Worm (Caenorhabditis elegans) whole organism, mixed stage, embryonic: ENCODE results near the gene chmp-7.

ENCODE experiments used
- M03D4.4 ChIP-seq: sonication (generic microtip); optimal IDR thresholded peaks from 2 replicates; lab custom pipeline; 2017; ENCODE audit warnings: mild to moderate bottlenecking, missing genetic modification characterization, missing compliant biosample characterization
- bed-3 ChIP-seq: fragments of 200-800 bp; sonication (Bioruptor generic); optimal IDR thresholded peaks from 3 replicates; lab custom pipeline; 2018; ENCODE audit warnings: mild to moderate bottlenecking, missing genetic modification characterization, moderate library complexity, missing compliant biosample characterization
- blmp-1 ChIP-seq: fragments of 150-350 bp; optimal IDR thresholded peaks from 2 replicates; lab custom pipeline; 2014; ENCODE audit warnings: missing biosample characterization, missing genetic modification characterization
- ceh-43 ChIP-seq: fragments of 200-800 bp; sonication (Bioruptor generic); optimal IDR thresholded peaks from 2 replicates; lab custom pipeline; 2018; ENCODE audit warnings: mild to moderate bottlenecking, missing genetic modification characterization, moderate library complexity, missing compliant biosample characterization
- ceh-83 ChIP-seq: fragments of 200-800 bp; sonication (Bioruptor generic); optimal IDR thresholded peaks from 2 replicates; lab custom pipeline; 2018; ENCODE audit warnings: mild to moderate bottlenecking, missing genetic modification characterization, missing compliant biosample characterization
- ces-1 ChIP-seq: fragments of 150-350 bp; optimal IDR thresholded peaks from 2 replicates; lab custom pipeline; 2014; ENCODE audit warnings: missing biosample characterization, missing genetic modification reagents, missing genetic modification characterization
- drap-1 ChIP-seq: fragments of 200-800 bp; sonication (Bioruptor generic); optimal IDR thresholded peaks from 3 replicates; lab custom pipeline; 2018; ENCODE audit warnings: mild to moderate bottlenecking, missing genetic modification characterization, missing compliant biosample characterization
- elt-1 ChIP-seq: sonication (generic microtip); optimal IDR thresholded peaks from 2 replicates; lab custom pipeline; 2017; ENCODE audit warnings: missing genetic modification characterization, mild to moderate bottlenecking, missing compliant biosample characterization, antibody characterized with exemption, moderate library complexity, borderline replicate concordance; ENCODE audit not compliant: insufficient read depth
- elt-3 ChIP-seq: fragments of 150-350 bp; optimal IDR thresholded peaks from 2 replicates; lab custom pipeline; 2014; ENCODE audit warnings: missing biosample characterization, missing genetic modification characterization
- ham-2 ChIP-seq: fragments of 200-800 bp; sonication (Bioruptor generic); optimal IDR thresholded peaks from 2 replicates; lab custom pipeline; 2018; ENCODE audit warnings: mild to moderate bottlenecking, missing genetic modification characterization, missing compliant biosample characterization
- hlh-1 ChIP-seq: fragments of 150-350 bp; optimal IDR thresholded peaks from 2 replicates; lab custom pipeline; 2014; ENCODE audit warnings: missing biosample characterization, missing genetic modification reagents, missing genetic modification characterization
- lin-13 ChIP-seq: fragments of 150-350 bp; optimal IDR thresholded peaks from 2 replicates; lab custom pipeline; 2014; ENCODE audit warnings: missing biosample characterization, missing genetic modification characterization
- lin-32 ChIP-seq: fragments of 200-800 bp; sonication (Bioruptor generic); optimal IDR thresholded peaks from 2 replicates; lab custom pipeline; 2018; ENCODE audit warnings: mild to moderate bottlenecking, missing genetic modification characterization, missing compliant biosample characterization
- lsy-2 ChIP-seq: fragments of 150-350 bp; optimal IDR thresholded peaks from 2 replicates; lab custom pipeline; 2014; ENCODE audit warnings: missing biosample characterization, missing genetic modification characterization
- mab-5 ChIP-seq: fragments of 150-350 bp; optimal IDR thresholded peaks from 2 replicates; lab custom pipeline; 2014; ENCODE audit warnings: missing biosample characterization, missing genetic modification characterization
- mep-1 ChIP-seq: fragments of 150-350 bp; optimal IDR thresholded peaks from 2 replicates; lab custom pipeline; 2017; ENCODE audit warnings: missing biosample characterization, missing genetic modification reagents, missing genetic modification characterization, inconsistent platforms
- mls-2 ChIP-seq: sonication (generic microtip); optimal IDR thresholded peaks from 2 replicates; lab custom pipeline; 2016; ENCODE audit warnings: mild to moderate bottlenecking, missing genetic modification characterization, moderate library complexity, missing compliant biosample characterization
- nhr-12 ChIP-seq: fragments of 150-350 bp; optimal IDR thresholded peaks from 2 replicates; lab custom pipeline; 2014; ENCODE audit warnings: missing biosample characterization, missing genetic modification characterization
- nhr-2 ChIP-seq: fragments of 150-350 bp; optimal IDR thresholded peaks from 2 replicates; lab custom pipeline; 2014; ENCODE audit warnings: missing biosample characterization, missing genetic modification characterization
- nhr-237 ChIP-seq: fragments of 150-350 bp; optimal IDR thresholded peaks from 2 replicates; lab custom pipeline; 2014; ENCODE audit warnings: missing biosample characterization, missing genetic modification characterization
- nhr-28 ChIP-seq: fragments of 150-350 bp; optimal IDR thresholded peaks from 2 replicates; lab custom pipeline; 2014; ENCODE audit warnings: missing biosample characterization, missing genetic modification characterization
- nhr-76 ChIP-seq: sonication (generic microtip); optimal IDR thresholded peaks from 2 replicates; lab custom pipeline; 2017; ENCODE audit warnings: missing biosample characterization, missing genetic modification characterization
- pha-4 ChIP-seq: fragments of 150-350 bp; optimal IDR thresholded peaks from 2 replicates; lab custom pipeline; 2018; ENCODE audit warnings: missing biosample characterization, missing genetic modification reagents, missing genetic modification characterization
- sem-2 ChIP-seq: fragments of 200-800 bp; sonication (Bioruptor generic); optimal IDR thresholded peaks from 2 replicates; lab custom pipeline; 2018; ENCODE audit warnings: mild to moderate bottlenecking, missing genetic modification characterization, missing compliant biosample characterization
- snpc-4 ChIP-seq: fragments of 150-350 bp; optimal IDR thresholded peaks from 2 replicates; lab custom pipeline; 2014; ENCODE audit warnings: missing biosample characterization, missing genetic modification characterization
- sptf-1 ChIP-seq: sonication (generic microtip); optimal IDR thresholded peaks from 2 replicates; lab custom pipeline; 2017; ENCODE audit warnings: mild to moderate bottlenecking, missing genetic modification characterization, moderate library complexity, missing compliant biosample characterization
- tbx-8 ChIP-seq: fragments of 200-800 bp; sonication (Bioruptor generic); optimal IDR thresholded peaks from 2 replicates; lab custom pipeline; 2018; ENCODE audit warnings: mild to moderate bottlenecking, missing genetic modification characterization, moderate library complexity, missing compliant biosample characterization
- unc-120 ChIP-seq: sonication (generic microtip); optimal IDR thresholded peaks from 2 replicates; lab custom pipeline; 2017; ENCODE audit warnings: missing genetic modification characterization, missing compliant biosample characterization; ENCODE audit not compliant: poor library complexity, severe bottlenecking
- unc-39 ChIP-seq: fragments of 150-350 bp; optimal IDR thresholded peaks from 2 replicates; lab custom pipeline; 2014; ENCODE audit warnings: missing biosample characterization, missing genetic modification characterization
- unc-62 ChIP-seq: fragments of 150-350 bp; optimal IDR thresholded peaks from 2 replicates; lab custom pipeline; 2014; ENCODE audit warnings: missing biosample characterization, missing genetic modification reagents, missing genetic modification characterization

chmp-7 gene

ce11 chrII:9064437-9064836 is 9.7 kb downstream of the chmp-7 start:
- TF ChIP-seq elt-1: peak; percentile 88
- no peak for TF ChIP-seq elt-3 (tag; lab: Kevin White, UChicago)
- TF ChIP-seq unc-62 (GFP tag; lab: Kevin White, UChicago): peak; percentile 19

ce11 chrII:9069836-9070235 is 15.1 kb downstream of the chmp-7 start:
- no peak for TF ChIP-seq ces-1
- no peak for TF ChIP-seq mls-2 (tag; lab: Kevin White, UChicago)
- TF ChIP-seq mep-1 (tag; lab: Kevin White, UChicago): no peak
- TF ChIP-seq nhr-237 (tag; lab: Kevin White, UChicago): no peak
- TF ChIP-seq nhr-28: no peak
- no peak for TF ChIP-seq unc-120 (tag; lab: Kevin White, UChicago)
- no peak for TF ChIP-seq drap-1
- no peak for TF ChIP-seq lsy-2 (tag; lab: Kevin White, UChicago)
- no peak for TF ChIP-seq mab-5 (tag; lab: Kevin White, UChicago)
- no peak for TF ChIP-seq sptf-1
- TF ChIP-seq elt-3 (tag; lab: Kevin White, UChicago): no peak
- TF ChIP-seq nhr-76 (tag; lab: Kevin White, UChicago): no peak

- TF ChIP-seq mab-5 (tag; lab: Kevin White, UChicago) (no peak), drap-1 (no peak), ceh-83 (no peak), snpc-4 (tag; lab: Kevin White, UChicago) (no peak), lin-32 (no peak), tbx-8 (GFP tag; lab: Kevin White, UChicago) (no peak), bed-3 (GFP tag; lab: Kevin White, UChicago) (no peak), hlh-1 (tag; lab: Kevin White, UChicago) (no peak), elt-3 (tag; lab: Kevin White, UChicago) (no peak), nhr-28 (no peak), blmp-1 (tag; lab: Kevin White, UChicago) (no peak), ceh-43 (no peak), lin-13 (tag; lab: Kevin White, UChicago) (no peak), M03D4.4 (no peak)
Observed at ce11 chrII:9070740-9071139, 16.0 kb downstream of the chmp-7 start, which contains the start of gene T24B8.4. Gene T24B8.4, minus strand, starts transcription at chrII:9070840.

ce11 chrII:9072769-9073168 is 18.0 kb downstream of the chmp-7 start:
- TF ChIP-seq lin-32 (no peak), ceh-43 (no peak), ces-1 (no peak), nhr-2 (tag; lab: Kevin White, UChicago) (no peak), M03D4.4 (no peak), sem-2 (GFP tag; lab: Kevin White, UChicago) (no peak)
- TF ChIP-seq, all 35 proteins: peak for 0

ce11 chrII:9074492-9074891 is 19.7 kb downstream of the chmp-7 start:
- TF ChIP-seq lin-32 (no peak), unc-39 (no peak), unc-62 (GFP tag; lab: Kevin White, UChicago) (no peak), nhr-12 (tag; lab: Kevin White, UChicago) (no peak), mep-1 (tag; lab: Kevin White, UChicago) (no peak), mls-2 (tag; lab: Kevin White, UChicago) (no peak), ham-2 (GFP tag; lab: Kevin White, UChicago) (no peak), bed-3 (GFP tag; lab: Kevin White, UChicago) (no peak), lin-13 (tag; lab: Kevin White, UChicago) (no peak), sem-2 (GFP tag; lab: Kevin White, UChicago) (no peak), ceh-83 (no peak), sptf-1 (no peak), nhr-76 (tag; lab: Kevin White, UChicago) (no peak), snpc-4 (tag; lab: Kevin White, UChicago) (no peak), unc-120 (tag; lab: Kevin White, UChicago) (no peak), hlh-1 (tag; lab: Kevin White, UChicago) (no peak), lsy-2 (tag; lab: Kevin White, UChicago) (no peak), pha-4 (tag; lab: Kevin White, UChicago) (no peak)
